Worm (Caenorhabditis elegans): ENCODE results near the gene Y46D2A.2.

Gene Y46D2A.2

ce11 chrII:3340251-3340650 lies 17.2 kb upstream of the Y46D2A.2 start, which contains the start of gene F14D2.5:
TSS of gene F14D2.5 (plus strand) at chrII:3340551.
- TF ChIP-seq sptf-1 (tag; optimal IDR thresholded peaks at IDR 0.05) (no peak), ceh-83 (GFP tag; optimal IDR thresholded peaks at IDR 0.05) (peak; percentile 64)

ce11 chrII:3338556-3338955 lies 15.5 kb upstream of the Y46D2A.2 start, which contains the start of gene F14D2.7:
TSS of gene F14D2.7 (minus strand) at chrII:3338656.
- no peak for TF ChIP-seq ces-1 (GFP tag; optimal IDR thresholded peaks at IDR 0.05)
- no peak for TF ChIP-seq cnd-1 (tag; optimal IDR thresholded peaks at IDR 0.05)
- no peak for TF ChIP-seq unc-62 (GFP tag; optimal IDR thresholded peaks at IDR 0.05)
- no peak for TF ChIP-seq nhr-12 (tag; optimal IDR thresholded peaks at IDR 0.05)
- TF ChIP-seq pha-4 (tag; optimal IDR thresholded peaks at IDR 0.05) = no peak
- TF ChIP-seq mab-5 (tag; optimal IDR thresholded peaks at IDR 0.05) = no peak
- no peak for TF ChIP-seq ztf-11 (tag; optimal IDR thresholded peaks at IDR 0.05)
- no peak for TF ChIP-seq mep-1 (tag; optimal IDR thresholded peaks at IDR 0.05)
- TF ChIP-seq snpc-4 (tag; optimal IDR thresholded peaks at IDR 0.05) = no peak
- no peak for TF ChIP-seq lin-32 (GFP tag; optimal IDR thresholded peaks at IDR 0.05)
- TF ChIP-seq tbx-8 (GFP tag; optimal IDR thresholded peaks at IDR 0.05) = no peak
- no peak for TF ChIP-seq nhr-237 (tag; optimal IDR thresholded peaks at IDR 0.05)
- no peak for TF ChIP-seq sem-2 (GFP tag; optimal IDR thresholded peaks at IDR 0.05)
- no peak for TF ChIP-seq lin-13 (tag; optimal IDR thresholded peaks at IDR 0.05)
- no peak for TF ChIP-seq M03D4.4 (tag; optimal IDR thresholded peaks at IDR 0.05)
- no peak for TF ChIP-seq drap-1 (GFP tag; optimal IDR thresholded peaks at IDR 0.05)
- TF ChIP-seq ceh-39 (tag; optimal IDR thresholded peaks at IDR 0.05) = no peak

ce11 chrII:3337039-3337438 lies 14.0 kb upstream of the Y46D2A.2 start, which contains the start of gene F14D2.19:
TSS of gene F14D2.19 (minus strand) at chrII:3337139.
- TF ChIP-seq unc-62 (GFP tag; optimal IDR thresholded peaks at IDR 0.05) (no peak), sem-2 (GFP tag; optimal IDR thresholded peaks at IDR 0.05) (no peak), nhr-28 (tag; optimal IDR thresholded peaks at IDR 0.05) (no peak), flh-1 (GFP tag; optimal IDR thresholded peaks at IDR 0.05) (no peak), pha-4 (tag; optimal IDR thresholded peaks at IDR 0.05) (no peak), nhr-237 (tag; optimal IDR thresholded peaks at IDR 0.05) (no peak), elt-3 (tag; optimal IDR thresholded peaks at IDR 0.05) (no peak), mls-2 (tag; optimal IDR thresholded peaks at IDR 0.05) (no peak), hlh-1 (tag; optimal IDR thresholded peaks at IDR 0.05) (no peak), unc-120 (tag; optimal IDR thresholded peaks at IDR 0.05; ENCODE audit: poor library complexity, severe bottlenecking) (no peak), lin-13 (tag; optimal IDR thresholded peaks at IDR 0.05) (no peak), cnd-1 (tag; optimal IDR thresholded peaks at IDR 0.05) (no peak), ceh-83 (GFP tag; optimal IDR thresholded peaks at IDR 0.05) (no peak)

DNA sequence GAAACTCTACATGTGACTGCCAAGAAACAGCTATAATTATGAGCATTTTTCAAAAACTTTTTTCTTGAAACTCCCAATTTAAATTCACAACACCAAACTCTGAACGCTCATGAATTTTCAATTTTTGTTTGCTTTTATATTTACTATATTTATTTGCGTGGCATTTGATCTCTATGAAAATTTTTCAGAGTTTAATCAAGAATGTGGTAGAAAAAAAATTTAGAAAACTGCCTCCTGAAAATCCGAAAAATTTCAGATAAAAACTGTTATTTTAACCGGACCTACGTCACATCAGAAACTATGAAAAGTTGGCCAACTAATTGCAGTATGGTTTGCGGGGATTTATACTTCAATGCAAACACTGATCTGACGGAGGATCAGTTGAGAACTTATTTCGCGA lies 9.0 kb upstream of the Y46D2A.2 start, which contains the start of gene irld-27:
Gene irld-27 (plus strand): TSS at position 301 of the 400 bp plus-strand sequence.
- no peak for TF ChIP-seq bed-3 (GFP tag; optimal IDR thresholded peaks at IDR 0.05)
- TF ChIP-seq zip-8 (tag; optimal IDR thresholded peaks at IDR 0.05) = no peak
- TF ChIP-seq sptf-1 (tag; optimal IDR thresholded peaks at IDR 0.05) = no peak
- no peak for TF ChIP-seq elt-1 (tag; optimal IDR thresholded peaks at IDR 0.05; ENCODE audit: borderline replicate concordance, insufficient read depth)
- no peak for TF ChIP-seq nhr-76 (tag; optimal IDR thresholded peaks at IDR 0.05)
- TF ChIP-seq ceh-43 (GFP tag; optimal IDR thresholded peaks at IDR 0.05) = no peak
- TF ChIP-seq ceh-39 (tag; optimal IDR thresholded peaks at IDR 0.05) = no peak
- TF ChIP-seq mls-2 (tag; optimal IDR thresholded peaks at IDR 0.05) = no peak
- TF ChIP-seq ztf-11 (tag; optimal IDR thresholded peaks at IDR 0.05) = no peak
- no peak for TF ChIP-seq elt-3 (tag; optimal IDR thresholded peaks at IDR 0.05)
- no peak for TF ChIP-seq lsy-2 (tag; optimal IDR thresholded peaks at IDR 0.05)
- no peak for TF ChIP-seq M03D4.4 (tag; optimal IDR thresholded peaks at IDR 0.05)
- no peak for TF ChIP-seq snpc-4 (tag; optimal IDR thresholded peaks at IDR 0.05)
- no peak for TF ChIP-seq tbx-8 (GFP tag; optimal IDR thresholded peaks at IDR 0.05)
- TF ChIP-seq flh-1 (GFP tag; optimal IDR thresholded peaks at IDR 0.05) = no peak

- no peak for TF ChIP-seq nhr-28 (tag; optimal IDR thresholded peaks at IDR 0.05)
- TF ChIP-seq nhr-237 (tag; optimal IDR thresholded peaks at IDR 0.05) = no peak
- no peak for TF ChIP-seq bed-3 (GFP tag; optimal IDR thresholded peaks at IDR 0.05)
- no peak for TF ChIP-seq lsy-2 (tag; optimal IDR thresholded peaks at IDR 0.05)
- TF ChIP-seq blmp-1 (tag; optimal IDR thresholded peaks at IDR 0.05) = no peak
- TF ChIP-seq flh-1 (GFP tag; optimal IDR thresholded peaks at IDR 0.05) = no peak
- TF ChIP-seq lin-13 (tag; optimal IDR thresholded peaks at IDR 0.05) = no peak
Observed at ce11 chrII:3327104-3327503, 4.0 kb upstream of the Y46D2A.2 start, which contains the start of gene Y46D2A.3. TSS of gene Y46D2A.3 (minus strand) at chrII:3327204.

Data from whole organism, mixed stage, embryonic.